Worm (Caenorhabditis elegans): ENCODE measurements around the gene K09E3.2.

K09E3.2 gene

DNA sequence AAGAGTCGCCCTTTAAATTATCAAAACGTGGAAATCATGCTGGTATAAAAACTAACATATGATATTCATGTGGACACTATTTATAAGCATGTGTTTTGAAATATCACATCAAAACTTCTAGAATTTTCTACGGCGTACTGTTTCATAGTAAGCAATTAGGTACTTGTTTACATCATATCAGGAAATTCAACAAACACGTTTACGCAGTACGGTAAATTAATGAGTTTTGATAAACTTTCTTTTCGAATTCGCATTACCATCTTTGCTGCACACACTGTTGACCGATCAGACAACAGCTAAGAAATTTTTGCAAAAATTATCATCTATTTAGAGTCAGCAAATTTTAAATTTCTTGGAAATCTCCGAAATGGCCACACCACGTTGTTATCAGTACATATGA lies 23.0 kb downstream of the K09E3.2 start:
- TF ChIP-seq aha-1 (tag) = peak; percentile 89
- TF ChIP-seq dve-1 (tag; optimal IDR thresholded peaks at IDR 0.05; ENCODE audit: insufficient read depth) = peak; percentile 28
- TF ChIP-seq daf-16 (GFP tag; optimal IDR thresholded peaks at IDR 0.05) = no peak
- peak; percentile 98 for TF ChIP-seq daf-16 (tag; optimal IDR thresholded peaks at IDR 0.05)
- peak; percentile 20 for TF ChIP-seq hlh-30 (tag; optimal IDR thresholded peaks at IDR 0.05; ENCODE audit: insufficient read depth)
- peak; percentile 58 for TF ChIP-seq nhr-28 (tag; optimal IDR thresholded peaks at IDR 0.05)
- TF ChIP-seq ztf-7 (tag; optimal IDR thresholded peaks at IDR 0.05) = peak; percentile 43
- TF ChIP-seq mxl-3 (GFP tag; optimal IDR thresholded peaks at IDR 0.05) = no peak
- TF ChIP-seq hlh-11 (tag; optimal IDR thresholded peaks at IDR 0.05) = peak; percentile 21
- TF ChIP-seq lim-7 (GFP tag; IDR thresholded peaks at IDR 0.05) = no peak
- TF ChIP-seq nhr-77 (tag; optimal IDR thresholded peaks at IDR 0.05) = no peak
- peak; percentile 2 for TF ChIP-seq mep-1 (tag; optimal IDR thresholded peaks at IDR 0.05)

DNA sequence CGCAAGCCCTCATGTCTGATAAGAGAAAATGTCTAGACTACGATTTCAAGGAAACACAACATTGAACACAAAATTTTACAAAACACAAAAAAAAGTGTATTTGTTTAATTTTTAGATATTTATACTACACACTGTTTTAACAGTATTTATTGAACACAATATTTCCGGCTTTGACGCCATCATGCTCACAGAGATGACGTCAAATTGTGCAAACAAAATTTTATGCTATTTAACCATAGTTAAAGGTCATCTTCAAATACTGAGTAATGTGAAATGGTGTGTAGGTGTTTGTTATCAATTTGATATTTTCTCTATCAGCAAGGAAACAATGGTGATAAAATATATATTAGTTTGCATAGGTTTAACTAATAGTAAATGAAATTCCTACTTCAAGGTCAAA lies 29.1 kb downstream of the K09E3.2 start:
- TF ChIP-seq nhr-41 (GFP tag; IDR thresholded peaks at IDR 0.05) = no peak
- 0 out of 2 replicates have a peak, but pooled peaks have one; percentile 6 for TF ChIP-seq dmd-6 (GFP tag; IDR thresholded peaks at IDR 0.05)
- TF ChIP-seq daf-16 (GFP tag; optimal IDR thresholded peaks at IDR 0.05) = no peak
- TF ChIP-seq daf-16 (tag; optimal IDR thresholded peaks at IDR 0.05) = peak; percentile 28
- no peak for TF ChIP-seq mep-1 (tag; optimal IDR thresholded peaks at IDR 0.05)
- peak; percentile 22 for TF ChIP-seq hlh-11 (tag; optimal IDR thresholded peaks at IDR 0.05)
- peak; percentile 9 for TF ChIP-seq dve-1 (tag; optimal IDR thresholded peaks at IDR 0.05; ENCODE audit: insufficient read depth)
- TF ChIP-seq nhr-28 (tag; optimal IDR thresholded peaks at IDR 0.05) = peak; percentile 72
- peak; percentile 99 for TF ChIP-seq nhr-6 (tag; optimal IDR thresholded peaks at IDR 0.05)
- TF ChIP-seq attf-4 (tag; optimal IDR thresholded peaks at IDR 0.05) = no peak
- TF ChIP-seq pqm-1 (tag; optimal IDR thresholded peaks at IDR 0.05) = peak; percentile 97

DNA sequence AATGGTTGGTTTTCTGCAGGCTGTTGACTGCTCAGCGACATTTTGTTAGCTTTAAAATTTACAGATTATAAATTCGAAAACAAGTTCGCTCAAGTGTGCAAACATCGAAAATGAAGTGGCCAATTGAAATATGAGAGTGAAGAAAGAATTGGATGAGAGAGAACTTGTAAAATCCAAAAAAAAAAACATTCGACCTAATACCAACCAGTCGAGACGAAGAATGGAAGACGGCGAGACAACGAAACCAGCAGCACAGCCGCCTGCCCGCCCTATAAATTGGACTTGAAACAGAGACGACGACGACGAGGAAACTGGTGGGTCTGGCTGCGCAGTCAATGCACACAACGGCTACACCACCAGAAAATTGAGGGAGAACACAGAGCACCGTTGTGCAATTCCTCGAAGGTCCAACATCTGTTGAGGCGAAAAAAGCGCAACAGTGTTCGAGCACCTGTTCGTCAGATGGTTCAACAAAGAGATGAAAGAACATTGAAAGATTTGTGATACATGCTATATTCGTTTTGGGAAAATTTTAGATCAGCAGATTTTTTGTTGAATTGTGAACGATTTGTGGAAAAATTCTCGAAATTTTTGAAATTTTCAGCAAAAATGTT lies 32.5 kb downstream of the K09E3.2 start, which contains the start of gene T23C6.4:
Gene T23C6.4 (minus strand): TSS at position 51 of the 614 bp plus-strand sequence.
- TF ChIP-seq aha-1 (tag) (peak; percentile 65), spr-3 (GFP tag; optimal IDR thresholded peaks at IDR 0.05) (no peak), hmg-1.1 (GFP tag; IDR thresholded peaks at IDR 0.05) (0 out of 2 replicates have a peak, but pooled peaks have one; percentile 37), unc-39 (tag; optimal IDR thresholded peaks at IDR 0.05) (no peak), dve-1 (tag; optimal IDR thresholded peaks at IDR 0.05; ENCODE audit: insufficient read depth) (no peak), mxl-3 (GFP tag; optimal IDR thresholded peaks at IDR 0.05) (no peak), daf-8 (GFP tag; IDR thresholded peaks at IDR 0.05) (no peak), daf-16 (GFP tag; optimal IDR thresholded peaks at IDR 0.05) (no peak), daf-16 (tag; optimal IDR thresholded peaks at IDR 0.05) (no peak), zip-11 (GFP tag; IDR thresholded peaks at IDR 0.05) (no peak), fkh-10 (GFP tag; optimal IDR thresholded peaks at IDR 0.05) (no peak), unc-130 (GFP tag; optimal IDR thresholded peaks at IDR 0.05) (no peak), nhr-10 (tag; optimal IDR thresholded peaks at IDR 0.05) (no peak), ctbp-1 (GFP tag; IDR thresholded peaks at IDR 0.05) (no peak)

DNA sequence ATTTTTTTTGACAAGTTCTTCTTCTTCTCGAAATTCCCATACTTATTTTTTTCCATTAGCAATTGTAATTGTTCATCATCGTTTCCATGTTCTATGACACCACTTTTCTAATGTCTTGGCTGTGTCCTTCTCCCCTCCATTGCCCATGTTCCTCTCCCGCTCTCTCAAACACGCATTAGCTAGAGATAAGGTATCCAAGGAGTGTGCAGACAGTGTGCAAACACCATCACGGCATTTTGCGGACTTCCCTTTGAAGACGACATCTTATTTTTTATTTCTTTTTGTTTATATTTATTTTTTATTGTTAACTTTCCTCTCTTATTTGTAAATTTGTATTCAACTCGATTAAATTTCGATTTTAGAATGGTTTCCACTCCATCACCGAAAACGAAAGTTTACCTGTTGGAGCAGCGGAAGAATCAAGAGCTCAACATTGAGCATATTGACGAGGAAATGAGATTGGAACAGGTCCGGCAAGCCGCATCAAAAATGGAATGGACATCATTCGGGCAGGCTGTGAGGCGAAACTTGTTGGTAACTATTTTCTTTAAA lies 33.8 kb downstream of the K09E3.2 start, which contains the start of gene mdt-1.2:
Gene mdt-1.2 (plus strand): TSS at position 363 of the 552 bp plus-strand sequence.
- peak; percentile 26 to 70 for TF ChIP-seq mdl-1 (tag; optimal IDR thresholded peaks at IDR 0.05)
- TF ChIP-seq hmg-1.1 (GFP tag; IDR thresholded peaks at IDR 0.05) = peak; percentile 86
- peak; percentile 8 for TF ChIP-seq nhr-48 (tag; optimal IDR thresholded peaks at IDR 0.05)
- TF ChIP-seq fkh-10 (GFP tag; optimal IDR thresholded peaks at IDR 0.05) = no peak
- no peak for TF ChIP-seq skn-1 (tag; optimal IDR thresholded peaks at IDR 0.05)
- no peak for TF ChIP-seq pqm-1 (tag; optimal IDR thresholded peaks at IDR 0.05)
- no peak for TF ChIP-seq D1046.2 (GFP tag; IDR thresholded peaks at IDR 0.05)
- no peak for TF ChIP-seq F49E8.2 (tag; optimal IDR thresholded peaks at IDR 0.05; ENCODE audit: borderline replicate concordance)
- TF ChIP-seq daf-16 (GFP tag; optimal IDR thresholded peaks at IDR 0.05) = no peak
- peak; percentile 69 for TF ChIP-seq daf-16 (tag; optimal IDR thresholded peaks at IDR 0.05)
- no peak for TF ChIP-seq spr-1 (tag; optimal IDR thresholded peaks at IDR 0.05)
- no peak for TF ChIP-seq ztf-11 (tag; optimal IDR thresholded peaks at IDR 0.05)
- no peak for TF ChIP-seq ceh-62 (tag; optimal IDR thresholded peaks at IDR 0.05)
- no peak for TF ChIP-seq ces-1 (GFP tag; optimal IDR thresholded peaks at IDR 0.05)
- no peak for TF ChIP-seq snpc-1.2 (GFP tag; IDR thresholded peaks at IDR 0.05)
- peak; percentile 25 for TF ChIP-seq jun-1 (tag; optimal IDR thresholded peaks at IDR 0.05)
- TF ChIP-seq dpl-1 (GFP tag; optimal IDR thresholded peaks at IDR 0.05) = peak; percentile 66
- TF ChIP-seq nhr-102 (tag; optimal IDR thresholded peaks at IDR 0.05) = no peak
- no peak for TF ChIP-seq nhr-111 (GFP tag; optimal IDR thresholded peaks at IDR 0.05)
- TF ChIP-seq R02D3.7 (tag; optimal IDR thresholded peaks at IDR 0.05) = no peak
- no peak for TF ChIP-seq cey-2 (tag; optimal IDR thresholded peaks at IDR 0.05; ENCODE audit: borderline replicate concordance, insufficient read depth)
- TF ChIP-seq hlh-11 (tag; optimal IDR thresholded peaks at IDR 0.05) = peak; percentile 75
- TF ChIP-seq nhr-42 (GFP tag; IDR thresholded peaks at IDR 0.05) = no peak
- no peak for TF ChIP-seq tag-97 (GFP tag; IDR thresholded peaks at IDR 0.05)

Measured in whole organism, L4 larva.